Worm (Caenorhabditis elegans) whole organism, young adult: ENCODE results near the gene C24D10.4.

Experiments used
- B0019.2 ChIP-seq: fragments of 200-800 bp; sonication (Bioruptor generic); conservative IDR thresholded peaks from 2 replicates; pipeline ENCODE4 v1.3.6; 2022; ENCODE audit warnings: missing genetic modification reagents, missing genetic modification characterization, missing compliant biosample characterization
- B0336.3 ChIP-seq: fragments of 200-800 bp; sonication (Bioruptor generic); IDR thresholded peaks from 2 replicates; pipeline ENCODE4 v1.3.6; 2022; ENCODE audit warnings: missing genetic modification characterization, missing compliant biosample characterization
- C17E4.6 ChIP-seq: fragments of 200-800 bp; sonication (Bioruptor generic); IDR thresholded peaks from 2 replicates; pipeline ENCODE4 v1.3.6; 2022; ENCODE audit warnings: missing genetic modification reagents, missing genetic modification characterization, missing compliant biosample characterization
- F22D6.2 ChIP-seq: sonication (generic microtip); optimal IDR thresholded peaks from 2 replicates; lab custom pipeline; 2016; ENCODE audit warnings: mild to moderate bottlenecking, missing genetic modification characterization, missing compliant biosample characterization
- F39B2.1 ChIP-seq: fragments of 200-800 bp; sonication (Bioruptor generic); IDR thresholded peaks from 2 replicates; pipeline ENCODE4 v1.3.6; 2022; ENCODE audit warnings: missing genetic modification reagents, missing genetic modification characterization, missing compliant biosample characterization
- F57A8.1 ChIP-seq: fragments of 200-800 bp; sonication (Bioruptor generic); optimal IDR thresholded peaks from 2 replicates; lab custom pipeline; 2018; ENCODE audit warnings: mild to moderate bottlenecking, missing genetic modification characterization, moderate library complexity, missing compliant biosample characterization
- T07F8.4 ChIP-seq: sonication (generic microtip); optimal IDR thresholded peaks from 2 replicates; lab custom pipeline; 2016; ENCODE audit warnings: mild to moderate bottlenecking, missing genetic modification characterization, moderate library complexity, missing compliant biosample characterization
- T26A5.8 ChIP-seq: sonication (generic microtip); optimal IDR thresholded peaks from 2 replicates; lab custom pipeline; 2016; ENCODE audit warnings: missing genetic modification characterization, missing compliant biosample characterization
- ZK185.1 ChIP-seq: sonication (generic microtip); optimal IDR thresholded peaks from 2 replicates; lab custom pipeline; 2016; ENCODE audit warnings: mild to moderate bottlenecking, missing genetic modification characterization, missing compliant biosample characterization; ENCODE audit not compliant: poor library complexity, severe bottlenecking
- athp-1 ChIP-seq: sonication (generic microtip); optimal IDR thresholded peaks from 2 replicates; lab custom pipeline; 2017; ENCODE audit warnings: mild to moderate bottlenecking, missing genetic modification characterization, missing compliant biosample characterization
- attf-3 ChIP-seq: fragments of 200-800 bp; sonication (Bioruptor generic); conservative IDR thresholded peaks from 2 replicates; pipeline ENCODE4 v1.3.6; 2022; ENCODE audit warnings: missing genetic modification reagents, missing genetic modification characterization, missing compliant biosample characterization
- cebp-1 ChIP-seq, 2 experiments: fragments of 200-800 bp in 1 of 2; sonication (Bioruptor generic) in 1 of 2; sonication (generic microtip) in 1 of 2; IDR thresholded peaks in 1 of 2; optimal IDR thresholded peaks in 1 of 2; 2 replicates each; pipeline versions ENCODE4 v1.3.6 to Lab custom; 2017 to 2022; ENCODE audit warnings: missing compliant biosample characterization in 2 of 2, missing genetic modification characterization in 2 of 2, mild to moderate bottlenecking in 1 of 2, missing genetic modification reagents in 1 of 2, moderate library complexity in 1 of 2
- cebp-2 ChIP-seq: fragments of 200-800 bp; sonication (Bioruptor generic); IDR thresholded peaks from 2 replicates; pipeline ENCODE4 v1.3.6; 2022; ENCODE audit warnings: missing genetic modification characterization, missing compliant biosample characterization
- ceh-27 ChIP-seq: fragments of 200-800 bp; sonication (Bioruptor generic); optimal IDR thresholded peaks from 2 replicates; lab custom pipeline; 2018; ENCODE audit warnings: mild to moderate bottlenecking, missing genetic modification characterization, moderate library complexity, missing compliant biosample characterization
- ceh-58 ChIP-seq: fragments of 200-800 bp; sonication (Bioruptor generic); IDR thresholded peaks from 2 replicates; pipeline ENCODE4 v1.3.6; 2022; ENCODE audit warnings: missing genetic modification characterization, missing compliant biosample characterization
- ceh-91 ChIP-seq: fragments of 200-800 bp; sonication (Bioruptor generic); IDR thresholded peaks from 2 replicates; pipeline ENCODE4 v1.3.6; 2022; ENCODE audit warnings: missing genetic modification reagents, missing genetic modification characterization, missing compliant biosample characterization
- dox-1 ChIP-seq: fragments of 200-800 bp; sonication (Bioruptor generic); IDR thresholded peaks from 2 replicates; pipeline ENCODE4 v1.3.6; 2022; ENCODE audit warnings: missing genetic modification reagents, missing genetic modification characterization, missing compliant biosample characterization
- dpff-1 ChIP-seq: sonication (generic microtip); optimal IDR thresholded peaks from 2 replicates; lab custom pipeline; 2017; ENCODE audit warnings: mild to moderate bottlenecking, missing genetic modification characterization, missing compliant biosample characterization
- dpl-1 ChIP-seq: fragments of 150-350 bp; optimal IDR thresholded peaks from 2 replicates; lab custom pipeline; 2014; ENCODE audit warnings: missing biosample characterization, missing genetic modification reagents, missing genetic modification characterization
- egl-18 ChIP-seq: fragments of 200-800 bp; sonication (Bioruptor generic); IDR thresholded peaks from 2 replicates; pipeline ENCODE4 v1.3.6; 2022; ENCODE audit warnings: missing genetic modification reagents, missing genetic modification characterization, missing compliant biosample characterization
- egrh-3 ChIP-seq: fragments of 200-800 bp; sonication (Bioruptor generic); IDR thresholded peaks from 2 replicates; pipeline ENCODE4 v1.3.6; 2022; ENCODE audit warnings: missing genetic modification reagents, missing genetic modification characterization, missing compliant biosample characterization
- fkh-3 ChIP-seq: sonication (generic microtip); optimal IDR thresholded peaks from 2 replicates; lab custom pipeline; 2016; ENCODE audit warnings: mild to moderate bottlenecking, missing genetic modification characterization, missing compliant biosample characterization
- hlh-26 ChIP-seq: fragments of 200-800 bp; sonication (Bioruptor generic); conservative IDR thresholded peaks from 2 replicates; pipeline ENCODE4 v1.3.6; 2022; ENCODE audit warnings: missing genetic modification reagents, missing genetic modification characterization, missing compliant biosample characterization
- hmg-20 ChIP-seq: fragments of 200-800 bp; sonication (Bioruptor generic); IDR thresholded peaks from 2 replicates; pipeline ENCODE4 v1.3.6; 2022; ENCODE audit warnings: missing genetic modification reagents, missing genetic modification characterization, missing compliant biosample characterization
- hsf-1 ChIP-seq: fragments of 200-800 bp; sonication (Bioruptor generic); IDR thresholded peaks from 2 replicates; pipeline ENCODE4 v1.3.6; 2022; ENCODE audit warnings: missing genetic modification reagents, missing genetic modification characterization, missing compliant biosample characterization
- let-526 ChIP-seq: fragments of 200-800 bp; sonication (Bioruptor generic); IDR thresholded peaks from 2 replicates; pipeline ENCODE4 v1.3.6; 2022; ENCODE audit warnings: missing genetic modification reagents, missing genetic modification characterization, missing compliant biosample characterization
- lin-26 ChIP-seq: fragments of 200-800 bp; sonication (Bioruptor generic); IDR thresholded peaks from 2 replicates; pipeline ENCODE4 v1.3.6; 2022; ENCODE audit warnings: missing genetic modification reagents, missing genetic modification characterization, missing compliant biosample characterization
- lin-35 ChIP-seq, 3 experiments: fragments of 150-350 bp in 2 of 3; sonication (generic microtip) in 1 of 3; optimal IDR thresholded peaks; 2 replicates each; lab custom pipeline; 2014 to 2018; ENCODE audit warnings: missing biosample characterization in 3 of 3, missing genetic modification characterization in 3 of 3, missing genetic modification reagents in 3 of 3
- lsl-1 ChIP-seq: fragments of 200-800 bp; sonication (Bioruptor generic); optimal IDR thresholded peaks from 2 replicates; lab custom pipeline; 2018; ENCODE audit warnings: mild to moderate bottlenecking, missing genetic modification characterization, moderate library complexity, missing compliant biosample characterization
- lsy-27 ChIP-seq: sonication (generic microtip); optimal IDR thresholded peaks from 2 replicates; lab custom pipeline; 2017; ENCODE audit warnings: missing genetic modification characterization, mild to moderate bottlenecking, missing compliant biosample characterization, antibody characterized with exemption, missing genotype, borderline replicate concordance; ENCODE audit not compliant: insufficient read depth
- nfyb-1 ChIP-seq: fragments of 200-800 bp; sonication (Bioruptor generic); IDR thresholded peaks from 2 replicates; pipeline ENCODE4 v1.3.6; 2022; ENCODE audit warnings: missing genetic modification reagents, missing genetic modification characterization, missing compliant biosample characterization
- pha-4 ChIP-seq: fragments of 150-350 bp; sonication (generic microtip); optimal IDR thresholded peaks from 2 replicates; lab custom pipeline; 2014; ENCODE audit warnings: missing biosample characterization, missing genetic modification reagents, missing genetic modification characterization
- rcor-1 ChIP-seq: fragments of 200-800 bp; sonication (Bioruptor generic); IDR thresholded peaks from 2 replicates; pipeline ENCODE4 v1.3.6; 2022; ENCODE audit warnings: missing genetic modification reagents, missing genetic modification characterization, missing compliant biosample characterization
- sdz-38 ChIP-seq: sonication (generic microtip); optimal IDR thresholded peaks from 2 replicates; lab custom pipeline; 2016; ENCODE audit warnings: missing genotype, missing genetic modification characterization, missing compliant biosample characterization
- sea-2 ChIP-seq: fragments of 200-800 bp; sonication (Bioruptor generic); IDR thresholded peaks from 2 replicates; pipeline ENCODE4 v1.3.6; 2022; ENCODE audit warnings: missing genetic modification characterization, missing compliant biosample characterization
- snpc-3.4 ChIP-seq: sonication (generic microtip); optimal IDR thresholded peaks from 2 replicates; lab custom pipeline; 2017; ENCODE audit warnings: missing genetic modification characterization, mild to moderate bottlenecking, missing compliant biosample characterization, antibody characterized with exemption, moderate library complexity, missing genotype, missing genetic modification reagents
- snpc-4 ChIP-seq, 5 experiments: fragments of 150-350 bp in 1 of 5; sonication (generic microtip) in 4 of 5; optimal IDR thresholded peaks; 2 replicates each; lab custom pipeline; 2014 to 2018; ENCODE audit warnings: missing genetic modification characterization in 5 of 5, missing biosample characterization in 3 of 5, antibody characterized with exemption in 2 of 5, mild to moderate bottlenecking in 2 of 5, missing compliant biosample characterization in 2 of 5, missing genotype in 2 of 5, moderate library complexity in 2 of 5, missing genetic modification reagents in 1 of 5
- somi-1 ChIP-seq: fragments of 200-800 bp; sonication (Bioruptor generic); optimal IDR thresholded peaks from 2 replicates; lab custom pipeline; 2018; ENCODE audit warnings: mild to moderate bottlenecking, missing genetic modification characterization, missing compliant biosample characterization
- zim-3 ChIP-seq: sonication (generic microtip); optimal IDR thresholded peaks from 2 replicates; lab custom pipeline; 2017; ENCODE audit warnings: mild to moderate bottlenecking, missing genetic modification characterization, moderate library complexity, missing compliant biosample characterization
- ztf-18 ChIP-seq: sonication (generic microtip); optimal IDR thresholded peaks from 2 replicates; lab custom pipeline; 2016; ENCODE audit warnings: missing genotype, mild to moderate bottlenecking, missing genetic modification characterization, missing compliant biosample characterization
- ztf-28 ChIP-seq: fragments of 200-800 bp; sonication (Bioruptor generic); IDR thresholded peaks from 2 replicates; pipeline ENCODE4 v1.3.6; 2022; ENCODE audit warnings: missing genetic modification reagents, missing genetic modification characterization, missing compliant biosample characterization
- ztf-3 ChIP-seq: fragments of 200-800 bp; sonication (Bioruptor generic); optimal IDR thresholded peaks from 2 replicates; lab custom pipeline; 2018; ENCODE audit warnings: mild to moderate bottlenecking, missing genetic modification characterization, missing compliant biosample characterization
- ztf-6 ChIP-seq: fragments of 200-800 bp; sonication (Bioruptor generic); IDR thresholded peaks from 2 replicates; pipeline ENCODE4 v1.3.6; 2022; ENCODE audit warnings: missing genetic modification reagents, missing genetic modification characterization, missing compliant biosample characterization

The C24D10.4 gene

ce11 chrIV:5171994-5172528, 11.7 kb downstream of the C24D10.4 start:
- no peak for TF ChIP-seq ceh-91 (GFP tag; lab: Robert Waterston, UW)
- TF ChIP-seq ceh-58 (GFP tag; lab: Robert Waterston, UW), result no peak
- TF ChIP-seq dox-1 (GFP tag; lab: Robert Waterston, UW), result no peak
- no peak for TF ChIP-seq hsf-1 (GFP tag; lab: Robert Waterston, UW)
- no peak for TF ChIP-seq C17E4.6 (GFP tag; lab: Robert Waterston, UW)
- TF ChIP-seq somi-1, result no peak
- TF ChIP-seq sea-2 (GFP tag; lab: Robert Waterston, UW), result no peak
- no peak for TF ChIP-seq egl-18 (GFP tag; lab: Robert Waterston, UW)
- no peak for TF ChIP-seq nfyb-1 (GFP tag; lab: Robert Waterston, UW)
- TF ChIP-seq cebp-2 (GFP tag; lab: Robert Waterston, UW), result no peak
- no peak for TF ChIP-seq B0336.3 (GFP tag; lab: Robert Waterston, UW)
- no peak for TF ChIP-seq lsl-1 (GFP tag; lab: Kevin White, UChicago)
- no peak for TF ChIP-seq attf-3 (GFP tag; lab: Robert Waterston, UW)
- no peak for TF ChIP-seq lin-26 (GFP tag; lab: Robert Waterston, UW)
- no peak for TF ChIP-seq hmg-20 (GFP tag; lab: Robert Waterston, UW)
- TF ChIP-seq F22D6.2, result no peak
- TF ChIP-seq T07F8.4 (tag; lab: Kevin White, UChicago), result no peak
- TF ChIP-seq ztf-3 (GFP tag; lab: Kevin White, UChicago), result no peak
- no peak for TF ChIP-seq hlh-26 (GFP tag; lab: Robert Waterston, UW)

ce11 chrIV:5173032-5173431, 12.7 kb downstream of the C24D10.4 start, which contains the start of gene lam-1:
lam-1 (plus strand) TSS chrIV:5173332.
- TF ChIP-seq fkh-3 (tag; lab: Kevin White, UChicago), result no peak
- TF ChIP-seq snpc-4 (GFP tag; optimal IDR thresholded peaks at IDR 0.05; lab: Kevin White, UChicago), result no peak
- no peak for TF ChIP-seq snpc-4 (tag; optimal IDR thresholded peaks at IDR 0.05; lab: Kevin White, UChicago)
- no peak for TF ChIP-seq let-526 (GFP tag; lab: Robert Waterston, UW)
- TF ChIP-seq snpc-3.4 (tag; lab: Kevin White, UChicago), result no peak
- no peak for TF ChIP-seq ztf-6 (GFP tag; lab: Robert Waterston, UW)
- TF ChIP-seq ztf-3 (GFP tag; lab: Kevin White, UChicago), result no peak
- no peak for TF ChIP-seq lin-35 (GFP tag; optimal IDR thresholded peaks at IDR 0.05; lab: Kevin White, UChicago)
- no peak for TF ChIP-seq ztf-28
- TF ChIP-seq zim-3 (tag; lab: Kevin White, UChicago), result no peak
- no peak for TF ChIP-seq ztf-18 (tag; lab: Kevin White, UChicago)
- no peak for TF ChIP-seq ceh-58 (GFP tag; lab: Robert Waterston, UW)
- TF ChIP-seq egrh-3 (GFP tag; lab: Robert Waterston, UW), result no peak
- no peak for TF ChIP-seq pha-4
- no peak for TF ChIP-seq T26A5.8 (tag; lab: Kevin White, UChicago)
- TF ChIP-seq lsy-27 (tag; lab: Kevin White, UChicago), result no peak
- no peak for TF ChIP-seq athp-1
- no peak for TF ChIP-seq F57A8.1 (GFP tag; lab: Kevin White, UChicago)

- TF ChIP-seq rcor-1 (peak; percentile 90), snpc-4 (GFP tag; optimal IDR thresholded peaks at IDR 0.05; lab: Kevin White, UChicago) (peak; percentile 88), snpc-4 (tag; optimal IDR thresholded peaks at IDR 0.05; lab: Kevin White, UChicago) (peak; percentile 82 to 95 (median 94)), attf-3 (GFP tag; lab: Robert Waterston, UW) (peak; percentile 73), dpff-1 (tag; lab: Kevin White, UChicago) (no peak), dpl-1 (peak; percentile 92), F22D6.2 (peak; percentile 54), zim-3 (tag; lab: Kevin White, UChicago) (peak; percentile 25), hmg-20 (GFP tag; lab: Robert Waterston, UW) (peak; percentile 86), F39B2.1 (0 out of 2 replicates have a peak, but pooled peaks have one; percentile 32), ceh-27 (peak; percentile 85), sdz-38 (tag; lab: Kevin White, UChicago) (no peak), B0019.2 (no peak; the same call in 1 of the 2 replicates), ZK185.1 (peak; percentile 82), cebp-1 (GFP tag; IDR thresholded peaks at IDR 0.05; lab: Robert Waterston, UW) (peak; percentile 47; the same call in 1 of the 2 replicates), cebp-1 (tag; optimal IDR thresholded peaks at IDR 0.05; lab: Kevin White, UChicago) (peak; percentile 84)
Measured at ce11 chrIV:5183755-5184166, 23.4 kb downstream of the C24D10.4 start, which contains the start of gene W03F8.4. W03F8.4 (plus strand) TSS chrIV:5184123.
